Fruit fly (Drosophila melanogaster) whole organism, embryonic: Measurements from ENCODE around the gene baf.

Experiments
- Adf1 ChIP-seq: fragments of 200-800 bp; sonication (Bioruptor generic); IDR thresholded peaks from 2 replicates; pipeline ENCODE4 v1.3.6; 2022; ENCODE audit warnings: missing biosample characterization, missing genetic modification characterization
- B-H2 ChIP-seq: fragments of 200-800 bp; sonication (Bioruptor generic); optimal IDR thresholded peaks from 2 replicates; lab custom pipeline; 2018; ENCODE audit warnings: missing biosample characterization, mild to moderate bottlenecking, missing genetic modification characterization
- CG11247 ChIP-seq: fragments of 200-800 bp; sonication (Bioruptor generic); IDR thresholded peaks from 2 replicates; pipeline ENCODE4 v1.3.6; 2022; ENCODE audit warnings: missing biosample characterization, missing genetic modification characterization
- CG12391 ChIP-seq: fragments of 200-800 bp; sonication (Bioruptor generic); optimal IDR thresholded peaks from 3 replicates; lab custom pipeline; 2018; ENCODE audit warnings: missing biosample characterization, mild to moderate bottlenecking, missing genetic modification characterization, moderate library complexity
- CG12769 ChIP-seq: fragments of 200-800 bp; sonication (Bioruptor generic); optimal IDR thresholded peaks from 2 replicates; lab custom pipeline; 2019; ENCODE audit warnings: missing biosample characterization, mild to moderate bottlenecking, missing genetic modification characterization, moderate library complexity
- CG14050 ChIP-seq: fragments of 200-800 bp; sonication (Bioruptor generic); IDR thresholded peaks from 3 replicates; pipeline ENCODE4 v1.3.6; 2022; ENCODE audit warnings: missing biosample characterization, missing genetic modification characterization
- CG1602 ChIP-seq: fragments of 200-800 bp; sonication (Bioruptor generic); optimal IDR thresholded peaks from 3 replicates; lab custom pipeline; 2016; ENCODE audit warnings: missing biosample characterization, missing genetic modification characterization
- CG1603 ChIP-seq: fragments of 200-800 bp; sonication (Bioruptor generic); optimal IDR thresholded peaks from 2 replicates; lab custom pipeline; 2019; ENCODE audit warnings: missing biosample characterization, mild to moderate bottlenecking, missing genetic modification characterization, moderate library complexity
- CG1647 ChIP-seq: fragments of 200-800 bp; sonication (Bioruptor generic); optimal IDR thresholded peaks from 3 replicates; lab custom pipeline; 2016; ENCODE audit warnings: missing biosample characterization, missing genetic modification characterization
- CG2116 ChIP-seq: fragments of 200-800 bp; sonication (Bioruptor generic); optimal IDR thresholded peaks from 3 replicates; lab custom pipeline; 2018; ENCODE audit warnings: missing biosample characterization, mild to moderate bottlenecking, missing genetic modification characterization
- CG3281 ChIP-seq: fragments of 200-800 bp; sonication (Bioruptor generic); optimal IDR thresholded peaks from 3 replicates; lab custom pipeline; 2017; ENCODE audit warnings: missing biosample characterization, mild to moderate bottlenecking, missing genetic modification characterization
- CG33557 ChIP-seq: fragments of 200-800 bp; sonication (Bioruptor generic); optimal IDR thresholded peaks from 2 replicates; lab custom pipeline; 2019; ENCODE audit warnings: missing biosample characterization, mild to moderate bottlenecking, missing genetic modification characterization, moderate library complexity
- CG3847 ChIP-seq: fragments of 200-800 bp; sonication (Bioruptor generic); IDR thresholded peaks from 2 replicates; pipeline ENCODE4 v1.3.6; 2022; ENCODE audit warnings: missing biosample characterization, missing genetic modification characterization
- CG4328 ChIP-seq: fragments of 200-800 bp; sonication (Bioruptor generic); optimal IDR thresholded peaks from 3 replicates; lab custom pipeline; 2017; ENCODE audit warnings: missing biosample characterization, missing genetic modification reagents, missing genetic modification characterization
- CG5180 ChIP-seq: fragments of 200-800 bp; sonication (Bioruptor generic); optimal IDR thresholded peaks from 3 replicates; lab custom pipeline; 2017; ENCODE audit warnings: missing biosample characterization, missing genetic modification characterization, mild to moderate bottlenecking, moderate library complexity, missing genetic modification reagents
- CG8290 ChIP-seq, 3 experiments: fragments of 200-800 bp; sonication (Bioruptor generic); optimal IDR thresholded peaks; 2 replicates each; lab custom pipeline; 2016 to 2019; ENCODE audit warnings: missing biosample characterization in 3 of 3, missing genetic modification characterization in 3 of 3, mild to moderate bottlenecking in 2 of 3, moderate library complexity in 1 of 3
- CHES-1-like ChIP-seq: fragments of 200-800 bp; sonication (Bioruptor generic); optimal IDR thresholded peaks from 2 replicates; lab custom pipeline; 2016; ENCODE audit warnings: missing biosample characterization, missing genetic modification characterization
- D19B ChIP-seq: fragments of 200-800 bp; sonication (Bioruptor generic); optimal IDR thresholded peaks from 2 replicates; lab custom pipeline; 2017; ENCODE audit warnings: missing biosample characterization, mild to moderate bottlenecking, missing genetic modification characterization
- Dad ChIP-seq: fragments of 200-800 bp; sonication (Bioruptor generic); optimal IDR thresholded peaks from 3 replicates; lab custom pipeline; 2016; ENCODE audit warnings: missing biosample characterization, missing genetic modification characterization
- Fer1 ChIP-seq: fragments of 200-800 bp; sonication (Bioruptor generic); optimal IDR thresholded peaks from 2 replicates; lab custom pipeline; 2017; ENCODE audit warnings: missing biosample characterization, mild to moderate bottlenecking, missing genetic modification characterization
- Fer2 ChIP-seq: fragments of 200-800 bp; sonication (Bioruptor generic); optimal IDR thresholded peaks from 2 replicates; lab custom pipeline; 2018; ENCODE audit warnings: missing biosample characterization, mild to moderate bottlenecking, missing genetic modification characterization, moderate library complexity
- HmgD ChIP-seq: fragments of 200-800 bp; sonication (Bioruptor generic); optimal IDR thresholded peaks from 3 replicates; lab custom pipeline; 2016; ENCODE audit warnings: missing biosample characterization, missing genetic modification characterization
- Med ChIP-seq: fragments of 200-800 bp; sonication (Bioruptor generic); peaks from one replicate; lab custom pipeline; 2016; ENCODE audit warnings: missing biosample characterization, missing genetic modification characterization, mild to moderate bottlenecking, inconsistent platforms, moderate library complexity
- Nf-YB ChIP-seq: fragments of 200-800 bp; sonication (Bioruptor generic); optimal IDR thresholded peaks from 3 replicates; lab custom pipeline; 2019; ENCODE audit warnings: missing biosample characterization, mild to moderate bottlenecking, missing genetic modification characterization, moderate library complexity
- Opbp ChIP-seq: fragments of 200-800 bp; sonication (Bioruptor generic); IDR thresholded peaks from 3 replicates; pipeline ENCODE4 v1.3.6; 2022; ENCODE audit warnings: missing biosample characterization, missing genetic modification characterization; ENCODE audit not compliant: partially characterized antibody
- Six4 ChIP-seq: fragments of 200-800 bp; sonication (Bioruptor generic); optimal IDR thresholded peaks from 2 replicates; lab custom pipeline; 2016; ENCODE audit warnings: missing biosample characterization, missing genetic modification characterization
- YL-1 ChIP-seq: fragments of 200-800 bp; sonication (Bioruptor generic); optimal IDR thresholded peaks from 3 replicates; lab custom pipeline; 2017; ENCODE audit warnings: missing biosample characterization, mild to moderate bottlenecking, missing genetic modification characterization
- ac ChIP-seq: fragments of 200-800 bp; sonication (Bioruptor generic); optimal IDR thresholded peaks from 3 replicates; lab custom pipeline; 2017; ENCODE audit warnings: missing biosample characterization, mild to moderate bottlenecking, missing genetic modification characterization
- amos ChIP-seq: fragments of 200-800 bp; sonication (Bioruptor generic); IDR thresholded peaks from 2 replicates; pipeline ENCODE4 v1.3.6; 2022; ENCODE audit warnings: missing biosample characterization, missing genetic modification characterization; ENCODE audit not compliant: partially characterized antibody
- ase ChIP-seq: fragments of 200-800 bp; sonication (Bioruptor generic); IDR thresholded peaks from 3 replicates; pipeline ENCODE4 v1.3.6; 2022; ENCODE audit warnings: missing biosample characterization, missing genetic modification characterization
- cwo ChIP-seq: fragments of 200-800 bp; sonication (Bioruptor generic); optimal IDR thresholded peaks from 3 replicates; lab custom pipeline; 2017; ENCODE audit warnings: missing biosample characterization, missing genetic modification characterization, mild to moderate bottlenecking, moderate library complexity, missing genetic modification reagents
- dpn ChIP-seq, 2 experiments: fragments of 200-800 bp; sonication (Bioruptor generic); optimal IDR thresholded peaks; 3 replicates each; lab custom pipeline; 2016; ENCODE audit warnings: missing biosample characterization in 2 of 2, missing genetic modification characterization in 2 of 2
- dysf ChIP-seq: fragments of 200-800 bp; sonication (Bioruptor generic); IDR thresholded peaks from 3 replicates; pipeline ENCODE4 v1.3.6; 2022; ENCODE audit warnings: missing biosample characterization, missing genetic modification characterization
- emc ChIP-seq: fragments of 200-800 bp; sonication (Bioruptor generic); optimal IDR thresholded peaks from 2 replicates; lab custom pipeline; 2016; ENCODE audit warnings: missing biosample characterization, missing genetic modification characterization
- fd102C ChIP-seq: fragments of 200-800 bp; sonication (Bioruptor generic); optimal IDR thresholded peaks from 2 replicates; lab custom pipeline; 2018; ENCODE audit warnings: missing biosample characterization, mild to moderate bottlenecking, missing genetic modification characterization, moderate library complexity
- fd64A ChIP-seq: fragments of 200-800 bp; sonication (Bioruptor generic); optimal IDR thresholded peaks from 3 replicates; lab custom pipeline; 2018; ENCODE audit warnings: missing biosample characterization, mild to moderate bottlenecking, missing genetic modification characterization
- gem ChIP-seq: fragments of 200-800 bp; sonication (Bioruptor generic); optimal IDR thresholded peaks from 2 replicates; lab custom pipeline; 2019; ENCODE audit warnings: missing biosample characterization, mild to moderate bottlenecking, missing genetic modification characterization, moderate library complexity
- grau ChIP-seq: fragments of 200-800 bp; optimal IDR thresholded peaks from 3 replicates; lab custom pipeline; 2019; ENCODE audit warnings: missing biosample characterization, mild to moderate bottlenecking, missing genetic modification characterization, moderate library complexity
- gsb-n ChIP-seq: fragments of 200-800 bp; sonication (Bioruptor generic); optimal IDR thresholded peaks from 3 replicates; lab custom pipeline; 2018; ENCODE audit warnings: missing biosample characterization, mild to moderate bottlenecking, missing genetic modification characterization
- her ChIP-seq: fragments of 200-800 bp; sonication (Bioruptor generic); optimal IDR thresholded peaks from 2 replicates; lab custom pipeline; 2016; ENCODE audit warnings: missing biosample characterization, missing genetic modification characterization
- ind ChIP-seq: fragments of 200-800 bp; sonication (Bioruptor generic); optimal IDR thresholded peaks from 3 replicates; lab custom pipeline; 2016; ENCODE audit warnings: missing biosample characterization, missing genetic modification characterization
- jumu ChIP-seq: fragments of 200-800 bp; sonication (Bioruptor generic); optimal IDR thresholded peaks from 3 replicates; lab custom pipeline; 2016; ENCODE audit warnings: missing biosample characterization, missing genetic modification characterization
- phol ChIP-seq: fragments of 200-800 bp; sonication (Bioruptor generic); optimal IDR thresholded peaks from 3 replicates; lab custom pipeline; 2018; ENCODE audit warnings: missing biosample characterization, mild to moderate bottlenecking, missing genetic modification characterization, moderate library complexity
- ranshi ChIP-seq: fragments of 200-800 bp; sonication (Bioruptor generic); IDR thresholded peaks from 2 replicates; pipeline ENCODE4 v1.3.6; 2022; ENCODE audit warnings: missing biosample characterization, missing genetic modification characterization
- schlank ChIP-seq: fragments of 200-800 bp; sonication (Bioruptor generic); optimal IDR thresholded peaks from 2 replicates; lab custom pipeline; 2018; ENCODE audit warnings: missing biosample characterization, mild to moderate bottlenecking, missing genetic modification characterization
- sob ChIP-seq: fragments of 200-800 bp; sonication (Bioruptor generic); IDR thresholded peaks from 2 replicates; pipeline ENCODE4 v1.3.6; 2022; ENCODE audit warnings: missing biosample characterization, missing genetic modification characterization
- tna ChIP-seq: fragments of 200-800 bp; sonication (Bioruptor generic); IDR thresholded peaks from 2 replicates; pipeline ENCODE4 v1.3.6; 2022; ENCODE audit warnings: missing biosample characterization, missing genetic modification characterization; ENCODE audit not compliant: partially characterized antibody
- unpg ChIP-seq: fragments of 200-800 bp; sonication (Bioruptor generic); optimal IDR thresholded peaks from 3 replicates; lab custom pipeline; 2018; ENCODE audit warnings: missing biosample characterization, mild to moderate bottlenecking, missing genetic modification characterization, moderate library complexity
- wor ChIP-seq: fragments of 200-800 bp; sonication (Bioruptor generic); IDR thresholded peaks from 2 replicates; pipeline ENCODE4 v1.3.6; 2022; ENCODE audit warnings: missing biosample characterization, missing genetic modification characterization
- z ChIP-seq: fragments of 200-800 bp; sonication (Bioruptor generic); IDR thresholded peaks from 3 replicates; pipeline ENCODE4 v1.3.6; 2022; ENCODE audit warnings: missing biosample characterization, missing genetic modification characterization

Gene baf

DNA sequence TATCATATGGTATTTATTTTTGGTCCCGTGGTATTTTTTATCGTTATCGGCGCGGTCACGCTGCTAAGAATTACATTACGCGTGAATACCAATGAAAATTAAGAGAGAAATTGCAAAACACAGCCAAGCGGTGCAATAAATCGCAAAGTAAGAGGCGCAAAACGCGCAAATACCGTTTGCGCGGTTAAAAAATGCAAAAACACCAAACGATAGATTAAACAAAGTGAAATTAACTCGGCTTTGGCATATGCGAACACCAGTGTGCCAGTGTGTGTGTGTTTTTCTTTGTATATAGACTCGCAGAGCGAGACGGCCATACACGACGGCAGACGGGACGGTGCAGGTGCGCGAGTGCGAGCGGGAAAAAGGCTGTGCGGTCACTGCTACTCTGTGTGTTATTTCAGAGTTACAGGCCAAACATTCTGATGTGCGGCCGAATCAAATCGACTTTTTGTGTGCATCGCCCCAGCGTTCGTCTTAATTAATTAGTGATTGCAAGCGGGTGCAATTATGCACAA is 1.5 kb downstream of the baf start, which contains the start of gene Cka (continued):
- TF ChIP-seq fd102C (no peak), CG8290 (GFP tag; optimal IDR thresholded peaks at IDR 0.05; lab: Kevin White, UChicago) (no peak), CG8290 (tag; optimal IDR thresholded peaks at IDR 0.05; lab: Kevin White, UChicago) (peak in 1 of 2 experiments; percentile 68), gem (tag; lab: Kevin White, UChicago) (no peak), z (GFP tag; lab: Robert Waterston, UW) (no peak), YL-1 (GFP tag; lab: Kevin White, UChicago) (peak; percentile 96), Med (GFP tag; lab: Kevin White, UChicago) (peak; percentile 87), ase (0 out of 3 replicates have a peak, but pooled peaks have one; percentile 28), amos (GFP tag; lab: Robert Waterston, UW) (peak; percentile 29; the same call in 1 of the 2 replicates), CG14050 (GFP tag; lab: Robert Waterston, UW) (no peak), cwo (no peak), CG33557 (GFP tag; lab: Kevin White, UChicago) (peak; percentile 46), CG11247 (no peak), Opbp (GFP tag; lab: Robert Waterston, UW) (no peak), CG1647 (no peak), CG2116 (GFP tag; lab: Kevin White, UChicago) (no peak), CG12769 (tag; lab: Kevin White, UChicago) (no peak), emc (no peak), CG3281 (GFP tag; lab: Kevin White, UChicago) (peak; percentile 43), jumu (peak; percentile 13), D19B (GFP tag; lab: Kevin White, UChicago) (no peak), Fer2 (no peak), unpg (GFP tag; lab: Kevin White, UChicago) (no peak), Fer1 (GFP tag; lab: Kevin White, UChicago) (peak; percentile 43), CHES-1-like (GFP tag; lab: Kevin White, UChicago) (no peak), dysf (GFP tag; lab: Robert Waterston, UW) (no peak), phol (tag; lab: Kevin White, UChicago) (peak; percentile 7), CG3847 (GFP tag; lab: Robert Waterston, UW) (no peak), her (GFP tag; lab: Kevin White, UChicago) (no peak), fd64A (GFP tag; lab: Kevin White, UChicago) (no peak), CG12391 (tag; lab: Kevin White, UChicago) (no peak), gsb-n (peak; percentile 52), ind (no peak), ranshi (GFP tag; lab: Robert Waterston, UW) (no peak), CG1602 (GFP tag; lab: Kevin White, UChicago) (no peak), wor (GFP tag; lab: Robert Waterston, UW) (no peak), CG5180 (no peak), Six4 (GFP tag; lab: Kevin White, UChicago) (no peak), ac (GFP tag; lab: Kevin White, UChicago) (peak; percentile 3), CG4328 (no peak), schlank (tag; lab: Kevin White, UChicago) (peak; percentile 31), sob (GFP tag; lab: Robert Waterston, UW) (peak; percentile 55; the same call in 1 of the 2 replicates), B-H2 (GFP tag; lab: Kevin White, UChicago) (peak; percentile 38), grau (tag; lab: Kevin White, UChicago) (no peak), Nf-YB (GFP tag; lab: Kevin White, UChicago) (peak; percentile 75), Dad (no peak), Adf1 (no peak; the same call in 1 of the 2 replicates), CG1603 (tag; lab: Kevin White, UChicago) (peak; percentile 9), dpn (GFP tag; optimal IDR thresholded peaks at IDR 0.05; lab: Kevin White, UChicago) (no peak), tna (GFP tag; lab: Robert Waterston, UW) (no peak; the same call in 1 of the 2 replicates), HmgD (no peak)
